Fruit fly (Drosophila melanogaster): ENCODE data around the gene PH4alphaSG1.

The PH4alphaSG1 gene

dm6 chr3R:30531989-30532653 is 26.7 kb upstream of the PH4alphaSG1 start, which contains the start of gene tmod (continued):
- TF ChIP-seq HLH4C (GFP tag; IDR thresholded peaks at IDR 0.05; ENCODE audit: partially characterized antibody) (no peak), CG31441 (GFP tag; IDR thresholded peaks at IDR 0.05) (peak; percentile 55), Dp (GFP tag; optimal IDR thresholded peaks at IDR 0.05) (no peak), ro (GFP tag; IDR thresholded peaks at IDR 0.05) (no peak), CG17802 (tag; optimal IDR thresholded peaks at IDR 0.05) (peak; percentile 20), sens-2 (GFP tag; IDR thresholded peaks at IDR 0.05) (no peak), ab (GFP tag; optimal IDR thresholded peaks at IDR 0.05) (no peak), Hey (tag; optimal IDR thresholded peaks at IDR 0.05) (no peak), CG34224 (GFP tag; IDR thresholded peaks at IDR 0.05; ENCODE audit: partially characterized antibody) (peak; percentile 57), CrebB (tag; optimal IDR thresholded peaks at IDR 0.05) (no peak), otp (GFP tag; IDR thresholded peaks at IDR 0.05) (no peak), ERR (GFP tag; optimal IDR thresholded peaks at IDR 0.05) (no peak), H2.0 (GFP tag; IDR thresholded peaks at IDR 0.05) (0 out of 2 replicates have a peak, but pooled peaks have one; percentile 39), MBD-R2 (GFP tag; IDR thresholded peaks at IDR 0.05) (no peak), CG16779 (GFP tag; IDR thresholded peaks at IDR 0.05) (no peak), CG11560 (tag; IDR thresholded peaks at IDR 0.05) (no peak), Ets97D (GFP tag; optimal IDR thresholded peaks at IDR 0.05) (peak; percentile 7), salm (tag; optimal IDR thresholded peaks at IDR 0.05) (peak; percentile 61), knrl (GFP tag; IDR thresholded peaks at IDR 0.05; ENCODE audit: partially characterized antibody) (no peak), CG31224 (GFP tag; IDR thresholded peaks at IDR 0.05) (no peak), CoRest (tag; optimal IDR thresholded peaks at IDR 0.05) (peak; percentile 66), pb (GFP tag; optimal IDR thresholded peaks at IDR 0.05) (no peak), so (GFP tag; IDR thresholded peaks at IDR 0.05) (no peak), repo (GFP tag; optimal IDR thresholded peaks at IDR 0.05) (no peak), crol (GFP tag; IDR thresholded peaks at IDR 0.05) (peak; percentile 85), CG4404 (GFP tag; IDR thresholded peaks at IDR 0.05) (no peak), ap (GFP tag; IDR thresholded peaks at IDR 0.05) (no peak), tx (GFP tag; optimal IDR thresholded peaks at IDR 0.05) (peak; percentile 20), vnd (GFP tag; IDR thresholded peaks at IDR 0.05; ENCODE audit: partially characterized antibody) (no peak), h (optimal IDR thresholded peaks at IDR 0.05) (no peak), NC2α (GFP tag; optimal IDR thresholded peaks at IDR 0.05) (no peak), Xrp1 (GFP tag; IDR thresholded peaks at IDR 0.05) (peak; percentile 29; the same call in 1 of the 2 replicates), CG34376 (GFP tag; optimal IDR thresholded peaks at IDR 0.05) (peak; percentile 40), CG10543 (GFP tag; optimal IDR thresholded peaks at IDR 0.05) (peak; percentile 64), CG16815 (GFP tag; optimal IDR thresholded peaks at IDR 0.05) (peak; percentile 18), hkb (optimal IDR thresholded peaks at IDR 0.05) (no peak), hkb (GFP tag; IDR thresholded peaks at IDR 0.05) (peak; percentile 49; the same call in 1 of the 2 replicates), CG7271 (tag; optimal IDR thresholded peaks at IDR 0.05) (no peak), ken (GFP tag; IDR thresholded peaks at IDR 0.05) (peak; percentile 66; the same call in 2 of the 3 replicates), CG11247 (GFP tag; IDR thresholded peaks at IDR 0.05) (no peak), usp (GFP tag; optimal IDR thresholded peaks at IDR 0.05) (no peak), bcd (GFP tag; optimal IDR thresholded peaks at IDR 0.05) (peak; percentile 59), cas (GFP tag; IDR thresholded peaks at IDR 0.05) (no peak), CG10959 (GFP tag; IDR thresholded peaks at IDR 0.05) (no peak), CG11085 (GFP tag; IDR thresholded peaks at IDR 0.05) (no peak), PHDP (tag; optimal IDR thresholded peaks at IDR 0.05) (peak; percentile 48), CG12769 (tag; optimal IDR thresholded peaks at IDR 0.05) (peak; percentile 28), CG6175 (GFP tag; IDR thresholded peaks at IDR 0.05) (peak; percentile 51; the same call in 1 of the 3 replicates), Rfx (GFP tag; IDR thresholded peaks at IDR 0.05) (no peak), CG10209 (GFP tag; optimal IDR thresholded peaks at IDR 0.05) (peak; percentile 41), CG18599 (GFP tag; optimal IDR thresholded peaks at IDR 0.05) (no peak), dysf (GFP tag; IDR thresholded peaks at IDR 0.05) (peak; percentile 51; the same call in 1 of the 3 replicates)
